Fruit fly (Drosophila melanogaster) whole organism: Measurements from ENCODE around the gene Or33a.

Source experiments
- CG8478 ChIP-seq: fragments of >200 bp; optimal IDR thresholded peaks from 2 replicates; lab custom pipeline; 2018; ENCODE audit warnings: inconsistent platforms
- Dll ChIP-seq: fragments of >200 bp; optimal IDR thresholded peaks from 2 replicates; lab custom pipeline; 2017
- EcR ChIP-seq, 2 experiments: fragments of >200 bp; optimal IDR thresholded peaks; 2 replicates each; lab custom pipeline; 2017; ENCODE audit warnings: missing biosample characterization in 2 of 2, missing genetic modification characterization in 2 of 2, missing genetic modification reagents in 2 of 2
- pan ChIP-seq: fragments of >200 bp; optimal IDR thresholded peaks from 2 replicates; lab custom pipeline; 2017
- psq ChIP-seq: fragments of >200 bp; optimal IDR thresholded peaks from 2 replicates; lab custom pipeline; 2017
- usp ChIP-seq: fragments of >200 bp; optimal IDR thresholded peaks from 2 replicates; lab custom pipeline; 2017; ENCODE audit warnings: missing biosample characterization, missing genetic modification characterization, mixed read lengths

The Or33a gene

dm6 chr2L:11934205-11934604 lies at the start of gene Or33a:
Gene Or33a (plus strand): TSS chr2L:11934505.
- no peak for TF ChIP-seq EcR (GFP tag; optimal IDR thresholded peaks at IDR 0.05; lab: Kevin White, UChicago)
- TF ChIP-seq CG8478 (lab: Kevin White, UChicago): no peak
- TF ChIP-seq psq (lab: Kevin White, UChicago): no peak

dm6 chr2L:11893269-11893668 lies 41.0 kb upstream of the Or33a start:
- TF ChIP-seq usp (GFP tag; lab: Kevin White, UChicago) (no peak), pan (no peak), Dll (lab: Kevin White, UChicago) (no peak), psq (lab: Kevin White, UChicago) (no peak), EcR (GFP tag; optimal IDR thresholded peaks at IDR 0.05; lab: Kevin White, UChicago) (no peak), CG8478 (lab: Kevin White, UChicago) (no peak)

dm6 chr2L:11902483-11902882 lies 31.8 kb upstream of the Or33a start:
- TF ChIP-seq usp (GFP tag; lab: Kevin White, UChicago) (no peak), psq (lab: Kevin White, UChicago) (no peak), pan (no peak), Dll (lab: Kevin White, UChicago) (no peak), EcR (GFP tag; optimal IDR thresholded peaks at IDR 0.05; lab: Kevin White, UChicago) (no peak)

- no peak for TF ChIP-seq EcR (GFP tag; optimal IDR thresholded peaks at IDR 0.05; lab: Kevin White, UChicago)
- TF ChIP-seq psq (lab: Kevin White, UChicago): no peak
- no peak for TF ChIP-seq CG8478 (lab: Kevin White, UChicago)
- no peak for TF ChIP-seq Dll (lab: Kevin White, UChicago)
- TF ChIP-seq pan: no peak
- no peak for TF ChIP-seq usp (GFP tag; lab: Kevin White, UChicago)
These were observed 31.0 kb upstream of the Or33a start for dm6 chr2L:11903335-11903734.

dm6 chr2L:11904181-11904580 lies 30.1 kb upstream of the Or33a start:
- no peak for TF ChIP-seq CG8478 (lab: Kevin White, UChicago)
- no peak for TF ChIP-seq EcR (GFP tag; optimal IDR thresholded peaks at IDR 0.05; lab: Kevin White, UChicago)
- TF ChIP-seq Dll (lab: Kevin White, UChicago): no peak
- no peak for TF ChIP-seq usp (GFP tag; lab: Kevin White, UChicago)
- no peak for TF ChIP-seq psq (lab: Kevin White, UChicago)
- no peak for TF ChIP-seq pan

- TF ChIP-seq EcR (GFP tag; optimal IDR thresholded peaks at IDR 0.05; lab: Kevin White, UChicago): no peak
- TF ChIP-seq psq (lab: Kevin White, UChicago): no peak
- no peak for TF ChIP-seq CG8478 (lab: Kevin White, UChicago)
- no peak for TF ChIP-seq usp (GFP tag; lab: Kevin White, UChicago)
- no peak for TF ChIP-seq Dll (lab: Kevin White, UChicago)
- TF ChIP-seq pan: no peak
These were observed 5.8 kb upstream of the Or33a start, which contains the start of gene Pde1c for dm6 chr2L:11928464-11928863. Gene Pde1c (minus strand): TSS chr2L:11928572.

- TF ChIP-seq psq (lab: Kevin White, UChicago): no peak
- TF ChIP-seq CG8478 (lab: Kevin White, UChicago): no peak
- no peak for TF ChIP-seq usp (GFP tag; lab: Kevin White, UChicago)
- no peak for TF ChIP-seq Dll (lab: Kevin White, UChicago)
- TF ChIP-seq pan: no peak
- no peak for TF ChIP-seq EcR (GFP tag; optimal IDR thresholded peaks at IDR 0.05; lab: Kevin White, UChicago)
These were observed 2.7 kb upstream of the Or33a start for dm6 chr2L:11931603-11932002.

- TF ChIP-seq usp (GFP tag; lab: Kevin White, UChicago): no peak
- TF ChIP-seq Dll (lab: Kevin White, UChicago): no peak
- TF ChIP-seq EcR (GFP tag; optimal IDR thresholded peaks at IDR 0.05; lab: Kevin White, UChicago): no peak
- no peak for TF ChIP-seq psq (lab: Kevin White, UChicago)
These were observed 1.6 kb downstream of the Or33a start, which contains the start of gene Or33b for dm6 chr2L:11935881-11936280. Gene Or33b (plus strand): TSS chr2L:11936181.

dm6 chr2L:11937669-11938068 lies 3.4 kb downstream of the Or33a start, which contains the start of gene Or33c:
Gene Or33c (plus strand): TSS chr2L:11937969.
- TF ChIP-seq psq (lab: Kevin White, UChicago) (no peak), usp (GFP tag; lab: Kevin White, UChicago) (no peak), pan (no peak), CG8478 (lab: Kevin White, UChicago) (no peak), Dll (lab: Kevin White, UChicago) (no peak), EcR (GFP tag; optimal IDR thresholded peaks at IDR 0.05; lab: Kevin White, UChicago) (no peak)

dm6 chr2L:11940620-11941019 lies 6.3 kb downstream of the Or33a start:
- TF ChIP-seq CG8478 (lab: Kevin White, UChicago) (no peak), EcR (GFP tag; optimal IDR thresholded peaks at IDR 0.05; lab: Kevin White, UChicago) (no peak), pan (no peak), Dll (lab: Kevin White, UChicago) (no peak), psq (lab: Kevin White, UChicago) (no peak), usp (GFP tag; lab: Kevin White, UChicago) (no peak)

- TF ChIP-seq CG8478 (lab: Kevin White, UChicago): no peak
- TF ChIP-seq usp (GFP tag; lab: Kevin White, UChicago): no peak
- TF ChIP-seq psq (lab: Kevin White, UChicago): no peak
- TF ChIP-seq Dll (lab: Kevin White, UChicago): no peak
These were observed 8.0 kb downstream of the Or33a start for dm6 chr2L:11942265-11942664.

- TF ChIP-seq usp (GFP tag; lab: Kevin White, UChicago) (no peak), psq (lab: Kevin White, UChicago) (no peak), pan (no peak), EcR (GFP tag; optimal IDR thresholded peaks at IDR 0.05; lab: Kevin White, UChicago) (no peak), CG8478 (lab: Kevin White, UChicago) (no peak), Dll (lab: Kevin White, UChicago) (no peak)
These were observed 8.5 kb downstream of the Or33a start for dm6 chr2L:11942826-11943225.
